Worm (Caenorhabditis elegans) whole organism, L4 larva: ENCODE measurements around the gene npr-15.

Experiments
- F37D6.2 ChIP-seq: sonication (generic microtip); optimal IDR thresholded peaks from 2 replicates; lab custom pipeline; 2016; ENCODE audit warnings: mild to moderate bottlenecking, missing genetic modification characterization, missing compliant biosample characterization
- F44E2.7 ChIP-seq: fragments of 200-800 bp; sonication (Bioruptor generic); IDR thresholded peaks from 2 replicates; pipeline ENCODE4 v2.1.2; 2022; ENCODE audit warnings: missing genetic modification characterization, missing compliant biosample characterization
- F49E8.2 ChIP-seq: sonication (generic microtip); optimal IDR thresholded peaks from 2 replicates; lab custom pipeline; 2016; ENCODE audit warnings: missing compliant biosample characterization, mild to moderate bottlenecking, missing genetic modification characterization, borderline replicate concordance
- R02D3.7 ChIP-seq: fragments of 150-350 bp; sonication (generic microtip); optimal IDR thresholded peaks from 3 replicates; lab custom pipeline; 2014; ENCODE audit warnings: missing biosample characterization, missing genetic modification characterization
- T20F7.1 ChIP-seq: fragments of 200-800 bp; sonication (Bioruptor generic); optimal IDR thresholded peaks from 2 replicates; lab custom pipeline; 2018; ENCODE audit warnings: mild to moderate bottlenecking, missing genetic modification characterization, missing compliant biosample characterization
- Y75B8A.6 ChIP-seq: fragments of 200-800 bp; sonication (Bioruptor generic); IDR thresholded peaks from 2 replicates; pipeline ENCODE4 v1.3.6; 2022; ENCODE audit warnings: missing genetic modification reagents, missing genetic modification characterization, missing compliant biosample characterization
- ZK337.2 ChIP-seq: fragments of 200-800 bp; sonication (Bioruptor generic); IDR thresholded peaks from 2 replicates; pipeline ENCODE4 v1.3.6; 2022; ENCODE audit warnings: missing genetic modification reagents, missing genetic modification characterization, missing compliant biosample characterization
- aly-2 ChIP-seq: sonication (generic microtip); optimal IDR thresholded peaks from 2 replicates; lab custom pipeline; 2018; ENCODE audit warnings: missing biosample characterization, missing genetic modification characterization
- ceh-20 ChIP-seq: fragments of 200-800 bp; sonication (Bioruptor generic); IDR thresholded peaks from 2 replicates; pipeline ENCODE4 v1.3.6; 2022; ENCODE audit warnings: missing genetic modification reagents, missing genetic modification characterization, missing compliant biosample characterization
- ceh-32 ChIP-seq: sonication (generic microtip); optimal IDR thresholded peaks from 2 replicates; lab custom pipeline; 2016; ENCODE audit warnings: mild to moderate bottlenecking, missing genetic modification characterization, missing compliant biosample characterization; ENCODE audit not compliant: poor library complexity
- ceh-62 ChIP-seq: sonication (generic microtip); optimal IDR thresholded peaks from 2 replicates; lab custom pipeline; 2017; ENCODE audit warnings: missing biosample characterization, missing genetic modification characterization
- daf-16 ChIP-seq, 3 experiments: sonication (generic microtip); optimal IDR thresholded peaks; 2 replicates each; lab custom pipeline; 2016 to 2017; ENCODE audit warnings: missing genetic modification characterization in 3 of 3, missing genetic modification reagents in 3 of 3, mild to moderate bottlenecking in 2 of 3, missing compliant biosample characterization in 2 of 3, missing biosample characterization in 1 of 3, moderate library complexity in 1 of 3
- daf-19 ChIP-seq: fragments of 200-800 bp; sonication (Bioruptor generic); conservative IDR thresholded peaks from 2 replicates; pipeline ENCODE4 v1.3.6; 2022; ENCODE audit warnings: missing genetic modification characterization, missing compliant biosample characterization
- dmd-6 ChIP-seq: fragments of 200-800 bp; sonication (Bioruptor generic); IDR thresholded peaks from 2 replicates; pipeline ENCODE4 v1.3.6; 2022; ENCODE audit warnings: missing genetic modification reagents, missing genetic modification characterization, missing compliant biosample characterization
- dmd-9 ChIP-seq: fragments of 200-800 bp; sonication (Bioruptor generic); IDR thresholded peaks from 2 replicates; pipeline ENCODE4 v1.3.6; 2022; ENCODE audit warnings: missing genetic modification reagents, missing genetic modification characterization, missing compliant biosample characterization
- dpl-1 ChIP-seq: fragments of 150-350 bp; optimal IDR thresholded peaks from 2 replicates; lab custom pipeline; 2014; ENCODE audit warnings: missing biosample characterization, missing genetic modification reagents, missing genetic modification characterization
- duxl-1 ChIP-seq: sonication (generic microtip); optimal IDR thresholded peaks from 2 replicates; lab custom pipeline; 2016; ENCODE audit warnings: mild to moderate bottlenecking, missing genetic modification characterization, moderate library complexity, missing compliant biosample characterization; ENCODE audit not compliant: poor library complexity
- dve-1 ChIP-seq: sonication (generic microtip); optimal IDR thresholded peaks from 2 replicates; lab custom pipeline; 2017; ENCODE audit warnings: antibody characterized with exemption, mild to moderate bottlenecking, missing genetic modification characterization, missing compliant biosample characterization; ENCODE audit not compliant: insufficient read depth
- hlh-11 ChIP-seq: fragments of 200-800 bp; sonication (Bioruptor generic); optimal IDR thresholded peaks from 2 replicates; lab custom pipeline; 2018; ENCODE audit warnings: mild to moderate bottlenecking, missing genetic modification characterization, missing compliant biosample characterization
- hlh-30 ChIP-seq: sonication (generic microtip); optimal IDR thresholded peaks from 2 replicates; lab custom pipeline; 2017; ENCODE audit warnings: antibody characterized with exemption, mild to moderate bottlenecking, missing genetic modification characterization, missing compliant biosample characterization; ENCODE audit not compliant: insufficient read depth
- hmg-1.1 ChIP-seq: fragments of 200-800 bp; sonication (Bioruptor generic); IDR thresholded peaks from 2 replicates; pipeline ENCODE4 v1.3.6; 2022; ENCODE audit warnings: missing genetic modification reagents, missing genetic modification characterization, missing compliant biosample characterization
- jun-1 ChIP-seq: fragments of 150-350 bp; optimal IDR thresholded peaks from 2 replicates; lab custom pipeline; 2014; ENCODE audit warnings: missing biosample characterization, missing genetic modification reagents, missing genetic modification characterization
- lim-7 ChIP-seq: fragments of 200-800 bp; sonication (Bioruptor generic); IDR thresholded peaks from 2 replicates; pipeline ENCODE4 v1.3.6; 2022; ENCODE audit warnings: missing genetic modification characterization, missing compliant biosample characterization
- lin-15B ChIP-seq: fragments of 150-350 bp; sonication (generic microtip); optimal IDR thresholded peaks from 3 replicates; lab custom pipeline; 2014; ENCODE audit warnings: missing biosample characterization, missing genetic modification characterization
- lin-38 ChIP-seq: fragments of 200-800 bp; sonication (Bioruptor generic); IDR thresholded peaks from 2 replicates; pipeline ENCODE4 v1.3.6; 2022; ENCODE audit warnings: missing genetic modification reagents, missing genetic modification characterization, missing compliant biosample characterization
- lin-39 ChIP-seq: fragments of 150-350 bp; optimal IDR thresholded peaks from 2 replicates; lab custom pipeline; 2014; ENCODE audit warnings: missing biosample characterization, missing genetic modification reagents, missing genetic modification characterization
- lsy-2 ChIP-seq, 2 experiments: fragments of 150-350 bp in 1 of 2; sonication (generic microtip) in 1 of 2; optimal IDR thresholded peaks; 2 replicates each; lab custom pipeline; 2014 to 2017; ENCODE audit warnings: missing biosample characterization in 2 of 2, missing genetic modification characterization in 2 of 2
- mdl-1 ChIP-seq, 2 experiments: fragments of 150-350 bp in 1 of 2; sonication (generic microtip) in 1 of 2; optimal IDR thresholded peaks; 2 replicates each; lab custom pipeline; 2014 to 2017; ENCODE audit warnings: missing biosample characterization in 2 of 2, missing genetic modification characterization in 2 of 2
- mep-1 ChIP-seq: fragments of 150-350 bp; sonication (generic microtip); optimal IDR thresholded peaks from 3 replicates; lab custom pipeline; 2014; ENCODE audit warnings: missing biosample characterization, missing genetic modification characterization
- mes-2 ChIP-seq: sonication (generic microtip); optimal IDR thresholded peaks from 2 replicates; lab custom pipeline; 2016; ENCODE audit warnings: missing genotype, mild to moderate bottlenecking, missing genetic modification characterization, missing compliant biosample characterization; ENCODE audit not compliant: poor library complexity, severe bottlenecking
- mxl-2 ChIP-seq: fragments of 200-800 bp; sonication (Bioruptor generic); conservative IDR thresholded peaks from 2 replicates; pipeline ENCODE4 v1.3.6; 2022; ENCODE audit warnings: missing genetic modification reagents, missing genetic modification characterization, missing compliant biosample characterization
- nhr-102 ChIP-seq: sonication (generic microtip); optimal IDR thresholded peaks from 2 replicates; lab custom pipeline; 2016; ENCODE audit warnings: mild to moderate bottlenecking, missing genetic modification characterization, moderate library complexity, missing compliant biosample characterization
- nhr-11 ChIP-seq: fragments of 150-350 bp; optimal IDR thresholded peaks from 2 replicates; lab custom pipeline; 2014; ENCODE audit warnings: missing biosample characterization, missing genetic modification characterization
- nhr-28 ChIP-seq: fragments of 150-350 bp; optimal IDR thresholded peaks from 2 replicates; lab custom pipeline; 2014; ENCODE audit warnings: missing biosample characterization, missing genetic modification characterization
- nhr-77 ChIP-seq: fragments of 150-350 bp; optimal IDR thresholded peaks from 2 replicates; lab custom pipeline; 2014; ENCODE audit warnings: missing biosample characterization, missing genetic modification characterization
- pha-4 ChIP-seq, 2 experiments: fragments of 150-350 bp in 1 of 2; fragments of 200-800 bp in 1 of 2; sonication (Bioruptor generic) in 1 of 2; IDR thresholded peaks in 1 of 2; optimal IDR thresholded peaks in 1 of 2; 2 replicates each; pipeline versions ENCODE4 v1.3.6 to Lab custom; 2014 to 2022; ENCODE audit warnings: missing genetic modification characterization in 2 of 2, missing genetic modification reagents in 2 of 2, missing biosample characterization in 1 of 2, missing compliant biosample characterization in 1 of 2
- saeg-2 ChIP-seq: fragments of 200-800 bp; sonication (Bioruptor generic); IDR thresholded peaks from 2 replicates; pipeline ENCODE4 v1.3.6; 2022; ENCODE audit warnings: missing genetic modification reagents, missing genetic modification characterization, missing compliant biosample characterization
- snpc-4 ChIP-seq: fragments of 150-350 bp; optimal IDR thresholded peaks from 2 replicates; lab custom pipeline; 2014; ENCODE audit warnings: missing biosample characterization, missing genetic modification characterization
- tag-97 ChIP-seq: fragments of 200-800 bp; sonication (Bioruptor generic); IDR thresholded peaks from 2 replicates; pipeline ENCODE4 v1.3.6; 2022; ENCODE audit warnings: missing genetic modification characterization, missing compliant biosample characterization
- unc-62 ChIP-seq, 3 experiments: fragments of 150-350 bp in 1 of 3; sonication (generic microtip); optimal IDR thresholded peaks in 2 of 3; peaks in 1 of 3; 1 replicate in 1 of 3; 2 replicates in 2 of 3; lab custom pipeline; 2014 to 2017; ENCODE audit warnings: missing biosample characterization in 3 of 3, missing genetic modification characterization in 3 of 3, missing genetic modification reagents in 3 of 3, missing genotype in 1 of 3
- vab-7 ChIP-seq: fragments of 200-800 bp; sonication (Bioruptor generic); IDR thresholded peaks from 2 replicates; pipeline ENCODE4 v1.3.6; 2022; ENCODE audit warnings: missing genetic modification reagents, missing genetic modification characterization, missing compliant biosample characterization
- zfp-3 ChIP-seq: fragments of 200-800 bp; sonication (Bioruptor generic); conservative IDR thresholded peaks from 2 replicates; pipeline ENCODE4 v1.3.6; 2022; ENCODE audit warnings: missing genetic modification reagents, missing genetic modification characterization, missing compliant biosample characterization
- zip-2 ChIP-seq: fragments of 150-350 bp; optimal IDR thresholded peaks from 2 replicates; lab custom pipeline; 2014; ENCODE audit warnings: missing biosample characterization, missing genetic modification characterization
- ztf-11 ChIP-seq: fragments of 150-350 bp; optimal IDR thresholded peaks from 2 replicates; lab custom pipeline; 2014; ENCODE audit warnings: missing biosample characterization, missing genetic modification characterization

npr-15 gene

ce11 chrIII:3644075-3644474 is 50.4 kb downstream of the npr-15 start, which contains the start of gene unc-93:
Gene unc-93 (plus strand): TSS chrIII:3644375.
- TF ChIP-seq aly-2 (tag; lab: Kevin White, UChicago) = no peak

ce11 chrIII:3643602-3644001 is 50.9 kb downstream of the npr-15 start:
- TF ChIP-seq tag-97 (GFP tag; lab: Robert Waterston, UW) (no peak), mes-2 (no peak), jun-1 (tag; lab: Kevin White, UChicago) (no peak), dpl-1 (no peak), mxl-2 (GFP tag; lab: Robert Waterston, UW) (no peak)

ce11 chrIII:3637251-3637989 is 57.1 kb downstream of the npr-15 start:
- TF ChIP-seq ZK337.2 (GFP tag; lab: Robert Waterston, UW) = no peak
- TF ChIP-seq ceh-20 (GFP tag; lab: Robert Waterston, UW) = no peak
- TF ChIP-seq dpl-1 = no peak
- no peak for TF ChIP-seq ceh-62
- no peak for TF ChIP-seq daf-16 (GFP tag; optimal IDR thresholded peaks at IDR 0.05; lab: Kevin White, UChicago)
- peak; percentile 41 for TF ChIP-seq daf-16 (tag; optimal IDR thresholded peaks at IDR 0.05; lab: Kevin White, UChicago)
- TF ChIP-seq dmd-6 = peak; percentile 54; the same call in 1 of the 2 replicates
- TF ChIP-seq hmg-1.1 = 0 out of 2 replicates have a peak, but pooled peaks have one; percentile 26
- no peak for TF ChIP-seq ztf-11 (tag; lab: Kevin White, UChicago)
- peak in 1 of 2 experiments; percentile 57 for TF ChIP-seq mdl-1 (tag; optimal IDR thresholded peaks at IDR 0.05; lab: Kevin White, UChicago)
- no peak for TF ChIP-seq zip-2 (tag; lab: Kevin White, UChicago)
- peak; percentile 14 for TF ChIP-seq dve-1 (tag; lab: Kevin White, UChicago)
- TF ChIP-seq nhr-102 (tag; lab: Kevin White, UChicago) = no peak
- no peak for TF ChIP-seq vab-7
- TF ChIP-seq T20F7.1 = no peak
- TF ChIP-seq Y75B8A.6 (GFP tag; lab: Robert Waterston, UW) = no peak
- no peak for TF ChIP-seq pha-4 (GFP tag; IDR thresholded peaks at IDR 0.05; lab: Robert Waterston, UW)
- peak; percentile 49 for TF ChIP-seq pha-4 (tag; optimal IDR thresholded peaks at IDR 0.05; lab: Kevin White, UChicago)
- no peak for TF ChIP-seq F49E8.2 (tag; lab: Kevin White, UChicago)
- peak; percentile 49 for TF ChIP-seq hlh-11 (tag; lab: Kevin White, UChicago)
- TF ChIP-seq mep-1 (tag; lab: Kevin White, UChicago) = peak; percentile 10
- TF ChIP-seq F37D6.2 (tag; lab: Kevin White, UChicago) = no peak
- no peak for TF ChIP-seq nhr-77 (tag; lab: Kevin White, UChicago)
- TF ChIP-seq mxl-2 (GFP tag; lab: Robert Waterston, UW) = no peak
- TF ChIP-seq nhr-11 (tag; lab: Kevin White, UChicago) = no peak
- TF ChIP-seq zfp-3 (GFP tag; lab: Robert Waterston, UW) = no peak
- TF ChIP-seq nhr-28 = peak; percentile 50
- no peak for TF ChIP-seq lim-7 (GFP tag; lab: Robert Waterston, UW)
- TF ChIP-seq lin-38 (GFP tag; lab: Robert Waterston, UW) = no peak
- no peak for TF ChIP-seq R02D3.7 (tag; lab: Kevin White, UChicago)
- no peak for TF ChIP-seq lin-15B (tag; lab: Kevin White, UChicago)
- TF ChIP-seq hlh-30 (tag; lab: Kevin White, UChicago) = peak; percentile 76
- no peak for TF ChIP-seq lsy-2 (tag; optimal IDR thresholded peaks at IDR 0.05; lab: Kevin White, UChicago)
- no peak for TF ChIP-seq dmd-9 (GFP tag; lab: Robert Waterston, UW)
- no peak for TF ChIP-seq lin-39 (tag; lab: Kevin White, UChicago)
- no peak for TF ChIP-seq ceh-32 (tag; lab: Kevin White, UChicago)
- no peak for TF ChIP-seq snpc-4 (tag; lab: Kevin White, UChicago)
- no peak for TF ChIP-seq duxl-1 (tag; lab: Kevin White, UChicago)
- TF ChIP-seq unc-62 (GFP tag; optimal IDR thresholded peaks at IDR 0.05 in 1 of 2; lab: Kevin White, UChicago) = peak in 1 of 2 experiments; percentile 88
- no peak for TF ChIP-seq unc-62 (tag; optimal IDR thresholded peaks at IDR 0.05; lab: Kevin White, UChicago)
- no peak for TF ChIP-seq daf-19 (GFP tag; lab: Robert Waterston, UW)
- TF ChIP-seq F44E2.7 (GFP tag; lab: Robert Waterston, UW) = no peak
- no peak for TF ChIP-seq saeg-2 (GFP tag; lab: Robert Waterston, UW)
